Worm (Caenorhabditis elegans) whole organism, L1 larva: ENCODE data around the gene rme-4.

ENCODE experiments used
- efl-3 ChIP-seq: fragments of 200-800 bp; sonication (Bioruptor generic); optimal IDR thresholded peaks from 2 replicates; lab custom pipeline; 2018; ENCODE audit warnings: mild to moderate bottlenecking, missing genetic modification characterization, missing compliant biosample characterization
- nhr-77 ChIP-seq: fragments of 150-350 bp; optimal IDR thresholded peaks from 2 replicates; lab custom pipeline; 2014; ENCODE audit warnings: missing biosample characterization, missing genetic modification characterization
- rnt-1 ChIP-seq: sonication (generic microtip); optimal IDR thresholded peaks from 2 replicates; lab custom pipeline; 2016; ENCODE audit warnings: mild to moderate bottlenecking, missing genetic modification characterization, moderate library complexity, missing compliant biosample characterization
- snpc-4 ChIP-seq: fragments of 150-350 bp; optimal IDR thresholded peaks from 2 replicates; lab custom pipeline; 2014; ENCODE audit warnings: missing biosample characterization, missing genetic modification characterization
- unc-130 ChIP-seq: fragments of 150-350 bp; optimal IDR thresholded peaks from 2 replicates; lab custom pipeline; 2017; ENCODE audit warnings: missing biosample characterization, missing genetic modification characterization, inconsistent platforms

DNA sequence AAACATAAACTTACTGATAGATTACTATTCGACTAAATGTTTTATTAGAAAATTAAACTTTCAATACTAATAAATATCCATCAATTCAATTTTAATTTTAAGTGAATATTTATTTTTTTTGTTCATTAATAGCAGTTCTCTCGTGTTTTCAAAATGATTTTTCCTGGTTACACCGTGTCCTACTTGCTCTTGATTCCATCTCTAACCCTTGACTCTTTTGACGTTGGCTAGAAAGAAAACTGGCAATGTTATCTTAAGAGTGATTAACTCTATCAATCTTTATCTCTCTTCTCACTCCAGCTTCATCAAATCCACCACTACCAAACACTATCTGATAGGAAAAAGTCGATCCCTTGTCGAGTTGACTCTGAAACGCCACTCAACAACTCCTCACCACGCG, 32.8 kb upstream of the rme-4 start, which contains the start of gene acr-8:
- TF ChIP-seq nhr-77 (tag; lab: Kevin White, UChicago) (no peak), snpc-4 (tag; lab: Kevin White, UChicago) (no peak), efl-3 (GFP tag; lab: Kevin White, UChicago) (no peak), rnt-1 (tag; lab: Kevin White, UChicago) (no peak), unc-130 (tag; lab: Kevin White, UChicago) (no peak)
